Worm (Caenorhabditis elegans) whole organism, late embryonic: ENCODE measurements around the gene hpo-19.

Experiments
- ceh-19 ChIP-seq: fragments of 200-800 bp; sonication (Bioruptor generic); optimal IDR thresholded peaks from 2 replicates; lab custom pipeline; 2018; ENCODE audit warnings: mild to moderate bottlenecking, missing genetic modification characterization, missing compliant biosample characterization
- ceh-22 ChIP-seq: sonication (generic microtip); optimal IDR thresholded peaks from 2 replicates; lab custom pipeline; 2017; ENCODE audit warnings: missing biosample characterization, missing genetic modification characterization
- elt-4 ChIP-seq: sonication (generic microtip); optimal IDR thresholded peaks from 2 replicates; lab custom pipeline; 2016; ENCODE audit warnings: missing genetic modification characterization, missing compliant biosample characterization
- eyg-1 ChIP-seq: sonication (generic microtip); optimal IDR thresholded peaks from 2 replicates; lab custom pipeline; 2016; ENCODE audit warnings: missing genotype, missing genetic modification characterization, missing compliant biosample characterization
- fkh-10 ChIP-seq: fragments of 150-350 bp; optimal IDR thresholded peaks from 2 replicates; lab custom pipeline; 2014; ENCODE audit warnings: missing biosample characterization, missing genetic modification reagents, missing genetic modification characterization
- lin-11 ChIP-seq: fragments of 200-800 bp; sonication (Bioruptor generic); optimal IDR thresholded peaks from 2 replicates; lab custom pipeline; 2018; ENCODE audit warnings: mild to moderate bottlenecking, missing genetic modification characterization, missing compliant biosample characterization
- madf-2 ChIP-seq: sonication (generic microtip); optimal IDR thresholded peaks from 2 replicates; lab custom pipeline; 2017; ENCODE audit warnings: missing genetic modification characterization, missing compliant biosample characterization
- nfya-1 ChIP-seq: sonication (generic microtip); optimal IDR thresholded peaks from 2 replicates; lab custom pipeline; 2017; ENCODE audit warnings: missing genetic modification characterization, mild to moderate bottlenecking, missing compliant biosample characterization, antibody characterized with exemption, moderate library complexity
- nhr-11 ChIP-seq: fragments of 150-350 bp; optimal IDR thresholded peaks from 2 replicates; lab custom pipeline; 2014; ENCODE audit warnings: missing biosample characterization, missing genetic modification characterization
- nhr-232 ChIP-seq: sonication (generic microtip); optimal IDR thresholded peaks from 2 replicates; lab custom pipeline; 2016; ENCODE audit warnings: missing genetic modification characterization, missing compliant biosample characterization
- pha-4 ChIP-seq: fragments of 150-350 bp; optimal IDR thresholded peaks from 2 replicates; lab custom pipeline; 2018; ENCODE audit warnings: missing biosample characterization, missing genetic modification reagents, missing genetic modification characterization
- unc-3 ChIP-seq, 2 experiments: fragments of 200-800 bp in 1 of 2; sonication (Bioruptor generic) in 1 of 2; sonication (generic microtip) in 1 of 2; conservative IDR thresholded peaks in 1 of 2; optimal IDR thresholded peaks in 1 of 2; 2 replicates each; pipeline versions ENCODE4 v1.3.6 to Lab custom; 2016 to 2022; ENCODE audit warnings: missing compliant biosample characterization in 2 of 2, missing genetic modification characterization in 2 of 2, missing genetic modification reagents in 1 of 2
- unc-86 ChIP-seq: sonication (generic microtip); optimal IDR thresholded peaks from 2 replicates; lab custom pipeline; 2016; ENCODE audit warnings: missing genetic modification characterization, missing compliant biosample characterization
- zip-5 ChIP-seq: sonication (generic microtip); optimal IDR thresholded peaks from 2 replicates; lab custom pipeline; 2016; ENCODE audit warnings: missing genetic modification characterization, missing compliant biosample characterization

ce11 chrV:6462606-6463005, 26.2 kb downstream of the hpo-19 start:
- no peak for TF ChIP-seq nhr-11 (tag; lab: Kevin White, UChicago)
- no peak for TF ChIP-seq lin-11 (tag; lab: Kevin White, UChicago)
- TF ChIP-seq eyg-1 (tag; lab: Kevin White, UChicago) = no peak
- TF ChIP-seq elt-4 = no peak
- TF ChIP-seq ceh-19 = no peak
- no peak for TF ChIP-seq nhr-232 (tag; lab: Kevin White, UChicago)
- TF ChIP-seq ceh-22 (tag; lab: Kevin White, UChicago) = no peak
- TF ChIP-seq fkh-10 (GFP tag; lab: Kevin White, UChicago) = no peak
- no peak for TF ChIP-seq madf-2 (tag; lab: Kevin White, UChicago)
- TF ChIP-seq unc-86 (tag; lab: Kevin White, UChicago) = no peak
- TF ChIP-seq unc-3 (GFP tag; conservative IDR thresholded peaks at IDR 0.05; lab: Robert Waterston, UW) = no peak
- TF ChIP-seq unc-3 (tag; optimal IDR thresholded peaks at IDR 0.05; lab: Kevin White, UChicago) = no peak
- TF ChIP-seq nfya-1 (tag; lab: Kevin White, UChicago) = no peak
- TF ChIP-seq zip-5 (tag; lab: Kevin White, UChicago) = no peak
- no peak for TF ChIP-seq pha-4 (tag; lab: Kevin White, UChicago)
